Worm (Caenorhabditis elegans): ENCODE data around the gene atg-7.

DNA sequence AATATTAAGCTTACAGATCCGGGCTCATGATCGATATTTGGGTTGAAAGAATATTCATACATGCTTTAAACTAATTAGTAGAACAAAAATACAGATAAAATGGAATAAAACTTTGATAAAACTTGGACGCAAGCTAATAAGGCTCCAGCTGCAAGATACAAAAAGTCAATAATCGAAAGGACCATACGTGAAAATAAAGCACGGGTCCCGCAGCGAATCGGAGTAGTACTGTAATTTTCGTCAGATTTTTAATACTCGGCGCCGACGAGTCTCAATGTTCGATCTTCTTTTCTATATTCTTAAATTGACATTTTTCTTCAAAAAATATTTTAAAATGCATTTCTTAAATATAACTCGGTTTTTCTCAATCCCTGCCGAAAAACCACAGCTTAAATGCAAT, 43.8 kb upstream of the atg-7 start, which contains the start of gene spo-11:
- TF ChIP-seq lsy-12 (tag; optimal IDR thresholded peaks at IDR 0.05) (no peak), nhr-28 (tag; optimal IDR thresholded peaks at IDR 0.05) (no peak), mdl-1 (tag; optimal IDR thresholded peaks at IDR 0.05) (no peak), unc-39 (tag; optimal IDR thresholded peaks at IDR 0.05) (no peak), ceh-82 (tag; optimal IDR thresholded peaks at IDR 0.05) (no peak)

Measured in whole organism, L3 larva.